Worm (Caenorhabditis elegans): ENCODE results near the gene elks-1.
A peak's percentile ranks its signal among the peaks of the same experiment; 100 is the strongest.

DNA sequence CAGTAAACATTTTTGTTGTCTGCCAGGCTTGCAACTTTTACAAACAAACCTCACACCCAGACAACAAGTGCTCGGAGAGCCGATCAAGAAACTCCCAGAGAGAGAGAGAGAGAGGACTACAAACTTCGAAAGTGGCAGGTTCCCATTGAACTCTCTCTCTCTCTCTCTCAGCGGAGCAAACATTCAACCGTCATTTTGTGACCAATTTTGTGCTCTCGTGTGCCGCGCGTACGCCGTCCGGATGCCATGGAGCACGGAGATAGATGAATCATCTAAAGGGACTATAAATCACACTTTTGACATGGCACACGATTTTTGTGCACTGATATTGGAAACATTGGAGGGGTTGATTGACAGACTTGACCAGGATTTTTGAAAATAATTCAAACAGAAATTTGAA is 40.9 kb downstream of the elks-1 start:
- no peak for TF ChIP-seq fkh-10 (GFP tag; optimal IDR thresholded peaks at IDR 0.05)
- no peak for TF ChIP-seq nhr-6 (tag; optimal IDR thresholded peaks at IDR 0.05)
- TF ChIP-seq nhr-28 (tag; optimal IDR thresholded peaks at IDR 0.05): peak; percentile 9
- TF ChIP-seq dpl-1 (GFP tag; optimal IDR thresholded peaks at IDR 0.05): no peak
- no peak for TF ChIP-seq zag-1 (tag; optimal IDR thresholded peaks at IDR 0.05)
- TF ChIP-seq dve-1 (tag; optimal IDR thresholded peaks at IDR 0.05; ENCODE audit: insufficient read depth): no peak
- no peak for TF ChIP-seq egl-27 (tag; optimal IDR thresholded peaks at IDR 0.05)
- no peak for TF ChIP-seq fos-1 (tag; optimal IDR thresholded peaks at IDR 0.05)
- TF ChIP-seq hmg-1.1 (GFP tag; IDR thresholded peaks at IDR 0.05): no peak
- TF ChIP-seq nhr-25 (tag; optimal IDR thresholded peaks at IDR 0.05; ENCODE audit: borderline replicate concordance, insufficient read depth): no peak
- no peak for TF ChIP-seq aly-2 (tag; optimal IDR thresholded peaks at IDR 0.05)
- TF ChIP-seq F49E8.2 (tag; optimal IDR thresholded peaks at IDR 0.05; ENCODE audit: borderline replicate concordance): no peak

Measured in whole organism, L4 larva.